Worm (Caenorhabditis elegans): ENCODE data around the gene F49H12.2.

- no peak for TF ChIP-seq tra-4 (tag; optimal IDR thresholded peaks at IDR 0.05)
- no peak for TF ChIP-seq ama-1 (optimal IDR thresholded peaks at IDR 0.05)
- TF ChIP-seq flt-1 (GFP tag; IDR thresholded peaks at IDR 0.05), result no peak
- no peak for TF ChIP-seq scrt-1 (GFP tag; IDR thresholded peaks at IDR 0.05)
- no peak for TF ChIP-seq hmg-4 (GFP tag; optimal IDR thresholded peaks at IDR 0.05)
- TF ChIP-seq aly-1 (tag; optimal IDR thresholded peaks at IDR 0.05), result no peak
- no peak for TF ChIP-seq ets-7 (tag; optimal IDR thresholded peaks at IDR 0.05)
- no peak for TF ChIP-seq hnd-1 (tag; optimal IDR thresholded peaks at IDR 0.05)
These were observed 37.7 kb upstream of the F49H12.2 start for ce11 chrX:2047208-2047946.
